Worm (Caenorhabditis elegans) whole organism, L3 larva: Measurements from ENCODE around the gene C32B5.7.

Source experiments
- ZK546.5 ChIP-seq: sonication (generic microtip); optimal IDR thresholded peaks from 2 replicates; lab custom pipeline; 2017; ENCODE audit warnings: missing biosample characterization, missing genetic modification characterization
- elt-2 ChIP-seq: sonication (generic microtip); optimal IDR thresholded peaks from 2 replicates; lab custom pipeline; 2016; ENCODE audit warnings: missing genetic modification reagents, mild to moderate bottlenecking, missing genetic modification characterization, missing compliant biosample characterization
- mdl-1 ChIP-seq: fragments of 150-350 bp; optimal IDR thresholded peaks from 2 replicates; lab custom pipeline; 2014; ENCODE audit warnings: missing biosample characterization, missing genetic modification characterization
- nhr-12 ChIP-seq: fragments of 150-350 bp; optimal IDR thresholded peaks from 2 replicates; lab custom pipeline; 2014; ENCODE audit warnings: missing biosample characterization, missing genetic modification characterization

- no peak for TF ChIP-seq nhr-12
- TF ChIP-seq elt-2 (tag; lab: Kevin White, UChicago), result no peak
- TF ChIP-seq mdl-1 (tag; lab: Kevin White, UChicago), result no peak
- no peak for TF ChIP-seq ZK546.5 (tag; lab: Kevin White, UChicago)
Measured at ce11 chrII:988437-988836, 28.1 kb downstream of the C32B5.7 start, which contains the start of gene fbxc-39.
